Worm (Caenorhabditis elegans): ENCODE data around the gene F54B11.9.

The F54B11.9 gene

DNA sequence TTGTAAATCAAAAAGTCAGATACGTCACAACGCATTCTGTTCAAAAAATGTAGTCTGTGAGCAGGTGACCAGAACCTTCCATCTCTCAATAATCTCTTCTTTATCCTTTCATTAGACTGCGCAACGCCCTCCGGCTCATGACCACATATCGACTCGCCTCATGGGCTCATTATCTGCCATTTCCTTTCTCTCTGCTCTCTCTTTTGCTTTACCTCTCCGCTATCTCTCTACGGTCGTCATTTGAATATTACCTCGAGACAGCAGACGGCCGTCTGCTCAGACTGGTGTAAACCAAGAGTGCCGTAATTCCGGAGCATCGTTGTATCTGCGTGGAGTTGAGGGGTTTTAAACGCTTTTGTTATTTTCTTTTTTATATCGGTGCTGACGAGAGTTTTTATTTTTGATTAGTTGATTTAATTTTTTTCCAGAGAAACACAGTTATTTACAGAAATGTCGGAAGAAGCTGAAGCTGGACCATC lies 7.3 kb upstream of the F54B11.9 start, which contains the start of gene bra-1:
bra-1 (plus strand) TSS at position 429 of the 479 bp plus-strand sequence.
- TF ChIP-seq crh-2 (tag; optimal IDR thresholded peaks at IDR 0.05) = peak; percentile 74
- TF ChIP-seq skn-1 (tag; optimal IDR thresholded peaks at IDR 0.05) = peak; percentile 39
- TF ChIP-seq unc-55 (GFP tag; optimal IDR thresholded peaks at IDR 0.05) = peak; percentile 44
- peak; percentile 82 for TF ChIP-seq nhr-129 (tag; optimal IDR thresholded peaks at IDR 0.05)
- TF ChIP-seq lin-11 (tag; optimal IDR thresholded peaks at IDR 0.05) = peak; percentile 86
- TF ChIP-seq elt-3 (tag; optimal IDR thresholded peaks at IDR 0.05) = no peak
- TF ChIP-seq sma-3 (GFP tag; optimal IDR thresholded peaks at IDR 0.05) = no peak
- peak; percentile 25 for TF ChIP-seq ztf-4 (tag; optimal IDR thresholded peaks at IDR 0.05)
- TF ChIP-seq nhr-10 (tag; optimal IDR thresholded peaks at IDR 0.05) = no peak
- no peak for TF ChIP-seq nhr-25 (tag; optimal IDR thresholded peaks at IDR 0.05)
- TF ChIP-seq nhr-11 (tag; optimal IDR thresholded peaks at IDR 0.05) = no peak
- no peak for TF ChIP-seq ztf-11 (tag; optimal IDR thresholded peaks at IDR 0.05)
- no peak for TF ChIP-seq nhr-237 (tag; optimal IDR thresholded peaks at IDR 0.05)
- TF ChIP-seq ceh-16 (tag; optimal IDR thresholded peaks at IDR 0.05) = no peak
- peak; percentile 20 for TF ChIP-seq F13H6.1 (tag; optimal IDR thresholded peaks at IDR 0.05)
- TF ChIP-seq lin-13 (GFP tag; optimal IDR thresholded peaks at IDR 0.05) = peak; percentile 39
- no peak for TF ChIP-seq dmd-4 (tag; optimal IDR thresholded peaks at IDR 0.05)
- peak; percentile 39 for TF ChIP-seq nhr-21 (tag; optimal IDR thresholded peaks at IDR 0.05)
- TF ChIP-seq sem-4 (tag; optimal IDR thresholded peaks at IDR 0.05) = no peak
- TF ChIP-seq C34F6.9 (tag; optimal IDR thresholded peaks at IDR 0.05) = peak; percentile 78
- no peak for TF ChIP-seq alr-1 (tag; optimal IDR thresholded peaks at IDR 0.05)
- peak; percentile 7 to 66 for TF ChIP-seq lsy-2 (tag; optimal IDR thresholded peaks at IDR 0.05)
- TF ChIP-seq fos-1 (tag; optimal IDR thresholded peaks at IDR 0.05) = peak; percentile 34
- TF ChIP-seq sma-9 (GFP tag; optimal IDR thresholded peaks at IDR 0.05) = peak; percentile 54
- no peak for TF ChIP-seq sma-9 (tag; optimal IDR thresholded peaks at IDR 0.05)
- no peak for TF ChIP-seq mab-5 (tag; optimal IDR thresholded peaks at IDR 0.05)

DNA sequence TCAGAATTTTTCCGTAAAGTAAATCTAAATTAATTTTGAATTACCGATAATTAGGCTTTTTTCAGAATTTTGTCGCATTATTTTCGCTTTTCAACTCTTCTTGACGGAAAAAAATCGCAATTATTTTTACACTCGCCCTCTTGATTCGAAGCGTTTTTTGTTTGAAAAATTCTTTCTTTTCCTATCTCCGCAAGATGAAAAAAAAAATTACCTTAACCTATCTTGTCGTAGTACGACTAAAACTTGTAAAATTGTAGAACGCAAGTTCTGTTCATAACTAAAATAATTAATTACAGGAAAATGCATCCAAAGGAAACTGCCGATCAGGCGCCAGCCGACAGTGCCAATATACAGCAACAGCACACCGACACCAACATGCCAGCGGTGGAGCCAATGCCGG lies 5.2 kb upstream of the F54B11.9 start, which contains the start of gene F54B11.7:
F54B11.7 (plus strand) TSS at position 301 of the 400 bp plus-strand sequence.
- no peak for TF ChIP-seq mab-5 (tag; optimal IDR thresholded peaks at IDR 0.05)
- TF ChIP-seq unc-62 (GFP tag; optimal IDR thresholded peaks at IDR 0.05) = no peak

DNA sequence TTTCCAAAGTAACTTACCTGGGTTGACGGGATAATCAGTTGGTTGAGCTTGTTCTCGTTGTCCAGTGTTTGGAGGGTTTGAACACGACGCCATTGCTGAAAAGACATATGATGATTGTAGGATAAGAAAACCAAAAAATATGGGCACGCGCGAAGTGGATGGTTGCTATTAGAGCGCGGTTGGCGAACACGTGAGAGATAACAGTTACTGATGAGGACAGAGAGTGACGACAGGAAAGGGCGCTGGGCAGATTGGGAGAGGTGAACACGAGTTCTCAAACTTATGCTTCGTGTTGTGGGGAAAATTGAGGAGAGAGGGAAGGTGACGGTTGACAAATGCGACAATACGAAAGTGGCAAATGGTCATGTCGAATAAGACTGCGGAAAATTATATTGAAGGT lies 1.5 kb upstream of the F54B11.9 start, which contains the start of gene F54B11.8:
F54B11.8 (minus strand) TSS at position 101 of the 400 bp plus-strand sequence.
- TF ChIP-seq ceh-82 (tag; optimal IDR thresholded peaks at IDR 0.05) (no peak), nhr-129 (tag; optimal IDR thresholded peaks at IDR 0.05) (no peak), nhr-12 (tag; optimal IDR thresholded peaks at IDR 0.05) (no peak), ceh-16 (tag; optimal IDR thresholded peaks at IDR 0.05) (no peak), nhr-77 (tag; optimal IDR thresholded peaks at IDR 0.05) (no peak), sma-3 (GFP tag; optimal IDR thresholded peaks at IDR 0.05) (no peak), nhr-11 (tag; optimal IDR thresholded peaks at IDR 0.05) (no peak), mbf-1 (tag; optimal IDR thresholded peaks at IDR 0.05) (no peak), ZK546.5 (tag; optimal IDR thresholded peaks at IDR 0.05) (no peak), lin-13 (GFP tag; optimal IDR thresholded peaks at IDR 0.05) (no peak), nhr-237 (tag; optimal IDR thresholded peaks at IDR 0.05) (no peak), ztf-4 (tag; optimal IDR thresholded peaks at IDR 0.05) (no peak), dmd-4 (tag; optimal IDR thresholded peaks at IDR 0.05) (no peak), nhr-23 (tag; optimal IDR thresholded peaks at IDR 0.05) (no peak), R02D3.7 (tag; optimal IDR thresholded peaks at IDR 0.05) (no peak), zag-1 (tag; optimal IDR thresholded peaks at IDR 0.05) (no peak), unc-39 (tag; optimal IDR thresholded peaks at IDR 0.05) (no peak), nhr-21 (tag; optimal IDR thresholded peaks at IDR 0.05) (no peak), lsy-2 (tag; optimal IDR thresholded peaks at IDR 0.05) (no peak), F13H6.1 (tag; optimal IDR thresholded peaks at IDR 0.05) (no peak)

DNA sequence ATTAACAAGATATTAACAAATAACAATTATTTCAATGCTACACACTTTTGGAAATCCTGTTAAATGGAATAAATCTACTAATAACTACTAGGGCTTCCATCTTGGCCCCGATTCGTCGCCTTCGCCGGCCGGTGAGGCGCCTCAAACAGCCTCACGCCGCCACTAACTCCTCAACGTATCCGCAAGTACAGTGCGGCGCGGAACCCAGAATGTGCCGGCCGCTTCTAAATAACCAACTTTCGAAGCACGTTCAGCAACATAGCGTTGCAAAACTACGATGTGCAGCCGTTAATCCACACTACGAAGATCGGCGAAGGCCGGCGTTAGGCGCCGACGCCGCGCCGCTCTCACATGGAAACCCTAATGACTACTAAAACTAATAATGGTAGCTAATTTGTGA lies 487 bp downstream of the F54B11.9 start:
- TF ChIP-seq sma-3 (GFP tag; optimal IDR thresholded peaks at IDR 0.05) (no peak), fos-1 (tag; optimal IDR thresholded peaks at IDR 0.05) (no peak), snpc-4 (tag; optimal IDR thresholded peaks at IDR 0.05) (peak; percentile 26)

DNA sequence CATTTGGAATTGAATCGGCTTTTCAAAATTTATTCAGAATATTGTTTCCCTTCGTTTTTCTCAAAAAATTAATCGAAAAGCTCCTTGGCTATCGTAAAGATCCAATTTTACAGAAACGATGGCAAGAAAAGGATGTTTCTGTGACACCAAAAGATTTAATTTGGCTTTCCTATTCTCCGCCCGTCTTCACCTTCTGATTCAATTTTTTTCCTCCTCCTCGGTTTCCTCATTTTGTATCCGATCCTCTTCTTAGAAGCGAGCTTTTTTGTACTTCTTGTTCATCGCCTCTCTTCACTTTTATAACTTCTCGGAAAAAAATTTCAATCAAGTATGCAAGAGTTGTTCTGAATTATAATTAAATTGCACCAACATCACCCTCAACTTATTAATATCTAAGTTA lies 4.7 kb downstream of the F54B11.9 start:
- no peak for TF ChIP-seq nhr-77 (tag; optimal IDR thresholded peaks at IDR 0.05)
- TF ChIP-seq ztf-11 (tag; optimal IDR thresholded peaks at IDR 0.05) = no peak

Measured in whole organism, L2 larva.